Worm (Caenorhabditis elegans): Measurements from ENCODE around the gene idpp-12.

Gene idpp-12

ce11 chrIV:3296578-3297549 is 6.9 kb upstream of the idpp-12 start (continued):
- TF ChIP-seq T26A8.4 (GFP tag; IDR thresholded peaks at IDR 0.05), result no peak
- no peak for TF ChIP-seq F44E2.7 (GFP tag; IDR thresholded peaks at IDR 0.05)
- TF ChIP-seq dve-1 (tag; optimal IDR thresholded peaks at IDR 0.05; ENCODE audit: insufficient read depth), result no peak
- peak in 1 of 2 experiments; percentile 27 for TF ChIP-seq unc-62 (GFP tag; optimal IDR thresholded peaks at IDR 0.05 in 1 of 2)
- TF ChIP-seq unc-62 (tag; optimal IDR thresholded peaks at IDR 0.05), result no peak
- no peak for TF ChIP-seq ceh-28 (tag; optimal IDR thresholded peaks at IDR 0.05)
- no peak for TF ChIP-seq nhr-42 (GFP tag; IDR thresholded peaks at IDR 0.05)
- no peak for TF ChIP-seq set-16 (GFP tag; IDR thresholded peaks at IDR 0.05)
- no peak for TF ChIP-seq dmd-6 (GFP tag; IDR thresholded peaks at IDR 0.05)
- TF ChIP-seq ama-1 (optimal IDR thresholded peaks at IDR 0.05), result no peak
- peak; percentile 5 for TF ChIP-seq unc-130 (GFP tag; optimal IDR thresholded peaks at IDR 0.05)
- TF ChIP-seq daf-12 (tag; optimal IDR thresholded peaks at IDR 0.05), result no peak
- TF ChIP-seq skn-1 (tag; optimal IDR thresholded peaks at IDR 0.05), result no peak
- no peak for TF ChIP-seq tra-1 (GFP tag; IDR thresholded peaks at IDR 0.05)
- no peak for TF ChIP-seq cey-2 (tag; optimal IDR thresholded peaks at IDR 0.05; ENCODE audit: borderline replicate concordance, insufficient read depth)
- no peak for TF ChIP-seq nhr-76 (tag; optimal IDR thresholded peaks at IDR 0.05)
- TF ChIP-seq sdz-12 (GFP tag; optimal IDR thresholded peaks at IDR 0.05), result peak; percentile 10
- TF ChIP-seq jun-1 (tag; optimal IDR thresholded peaks at IDR 0.05), result no peak
- TF ChIP-seq Y5F2A.4 (GFP tag; optimal IDR thresholded peaks at IDR 0.05), result peak; percentile 15
- no peak for TF ChIP-seq attf-4 (tag; optimal IDR thresholded peaks at IDR 0.05)
- TF ChIP-seq daf-16 (GFP tag; optimal IDR thresholded peaks at IDR 0.05), result no peak
- TF ChIP-seq daf-16 (tag; optimal IDR thresholded peaks at IDR 0.05), result peak; percentile 31
- no peak for TF ChIP-seq F26F4.8 (GFP tag; conservative IDR thresholded peaks at IDR 0.05)
- no peak for TF ChIP-seq lsy-2 (tag; optimal IDR thresholded peaks at IDR 0.05)
- TF ChIP-seq nhr-10 (tag; optimal IDR thresholded peaks at IDR 0.05), result no peak
- TF ChIP-seq hlh-11 (tag; optimal IDR thresholded peaks at IDR 0.05), result no peak
- no peak for TF ChIP-seq ceh-62 (tag; optimal IDR thresholded peaks at IDR 0.05)
- 0 out of 2 replicates have a peak, but pooled peaks have one; percentile 8 for TF ChIP-seq ctbp-1 (GFP tag; IDR thresholded peaks at IDR 0.05)
- peak; percentile 24 for TF ChIP-seq mes-2 (tag; optimal IDR thresholded peaks at IDR 0.05; ENCODE audit: poor library complexity, severe bottlenecking)
- TF ChIP-seq fos-1 (tag; optimal IDR thresholded peaks at IDR 0.05), result no peak
- no peak for TF ChIP-seq mxl-3 (GFP tag; optimal IDR thresholded peaks at IDR 0.05)
- TF ChIP-seq nhr-25 (tag; optimal IDR thresholded peaks at IDR 0.05; ENCODE audit: borderline replicate concordance, insufficient read depth), result no peak
- TF ChIP-seq fkh-10 (GFP tag; optimal IDR thresholded peaks at IDR 0.05), result no peak
- TF ChIP-seq F49E8.2 (tag; optimal IDR thresholded peaks at IDR 0.05; ENCODE audit: borderline replicate concordance), result peak; percentile 62
- TF ChIP-seq ceh-20 (GFP tag; IDR thresholded peaks at IDR 0.05), result no peak
- no peak for TF ChIP-seq ceh-44 (GFP tag; IDR thresholded peaks at IDR 0.05)
- no peak for TF ChIP-seq php-3 (GFP tag; IDR thresholded peaks at IDR 0.05)
- no peak for TF ChIP-seq hlh-30 (tag; optimal IDR thresholded peaks at IDR 0.05; ENCODE audit: insufficient read depth)
- no peak for TF ChIP-seq Y48G9A.11 (GFP tag; IDR thresholded peaks at IDR 0.05)
- 0 out of 2 replicates have a peak, but pooled peaks have one; percentile 20 for TF ChIP-seq zfp-3 (GFP tag; conservative IDR thresholded peaks at IDR 0.05)
- TF ChIP-seq arid-1 (GFP tag; conservative IDR thresholded peaks at IDR 0.05), result peak; percentile 65
- no peak for TF ChIP-seq spr-1 (tag; optimal IDR thresholded peaks at IDR 0.05)
- TF ChIP-seq F10B5.3 (tag; optimal IDR thresholded peaks at IDR 0.05), result no peak
- TF ChIP-seq pqm-1 (tag; optimal IDR thresholded peaks at IDR 0.05), result no peak
- no peak for TF ChIP-seq zip-2 (tag; optimal IDR thresholded peaks at IDR 0.05)
- 0 out of 4 replicates have a peak, but pooled peaks of 1 of the 2 experiments have one; percentile 12 for TF ChIP-seq madf-5 (GFP tag; IDR thresholded peaks at IDR 0.05)
- TF ChIP-seq dmd-8 (GFP tag; IDR thresholded peaks at IDR 0.05), result no peak
- TF ChIP-seq rbr-2 (tag; optimal IDR thresholded peaks at IDR 0.05), result no peak
- TF ChIP-seq aly-2 (tag; optimal IDR thresholded peaks at IDR 0.05), result no peak
